Fruit fly (Drosophila melanogaster) whole organism, pupa: ENCODE data around the gene Atx-1.
A peak's percentile ranks its signal among the peaks of the same experiment; 100 is the strongest.

Experiments
- CG13204 ChIP-seq: fragments of 200-800 bp; sonication (Bioruptor generic); optimal IDR thresholded peaks from 2 replicates; lab custom pipeline; 2018; ENCODE audit warnings: missing biosample characterization, mild to moderate bottlenecking, missing genetic modification characterization, moderate library complexity
- CG14655 ChIP-seq: fragments of 200-800 bp; sonication (Bioruptor generic); optimal IDR thresholded peaks from 3 replicates; lab custom pipeline; 2017; ENCODE audit warnings: mild to moderate bottlenecking, missing biosample characterization, missing genetic modification reagents, missing genetic modification characterization
- CG17806 ChIP-seq: fragments of 200-800 bp; sonication (Bioruptor generic); optimal IDR thresholded peaks from 2 replicates; lab custom pipeline; 2018; ENCODE audit warnings: missing biosample characterization, mild to moderate bottlenecking, missing genetic modification characterization, moderate library complexity
- CG34367 ChIP-seq: fragments of 200-800 bp; sonication (Bioruptor generic); optimal IDR thresholded peaks from 2 replicates; lab custom pipeline; 2018; ENCODE audit warnings: missing biosample characterization, mild to moderate bottlenecking, missing genetic modification characterization
- CG4496 ChIP-seq: fragments of 200-800 bp; sonication (Bioruptor generic); IDR thresholded peaks from 3 replicates; pipeline ENCODE4 v1.3.6; 2022; ENCODE audit warnings: missing biosample characterization, missing genetic modification characterization
- CG8301 ChIP-seq: fragments of 200-800 bp; sonication (Bioruptor generic); optimal IDR thresholded peaks from 2 replicates; lab custom pipeline; 2018; ENCODE audit warnings: missing biosample characterization, mild to moderate bottlenecking, missing genetic modification characterization
- CG9948 ChIP-seq: fragments of 200-800 bp; sonication (Bioruptor generic); optimal IDR thresholded peaks from 2 replicates; lab custom pipeline; 2018; ENCODE audit warnings: missing biosample characterization, mild to moderate bottlenecking, missing genetic modification characterization, moderate library complexity
- Ets98B ChIP-seq: fragments of 200-800 bp; sonication (Bioruptor generic); IDR thresholded peaks from 2 replicates; pipeline ENCODE4 v1.3.6; 2022; ENCODE audit warnings: missing biosample characterization, missing genetic modification characterization
- Pif1B ChIP-seq: fragments of 200-800 bp; sonication (Bioruptor generic); optimal IDR thresholded peaks from 3 replicates; lab custom pipeline; 2016; ENCODE audit warnings: missing biosample characterization, missing genetic modification characterization
- fd96Ca ChIP-seq: fragments of 200-800 bp; sonication (Bioruptor generic); IDR thresholded peaks from 3 replicates; pipeline ENCODE4 v1.3.6; 2022; ENCODE audit warnings: missing biosample characterization, missing genetic modification characterization

DNA sequence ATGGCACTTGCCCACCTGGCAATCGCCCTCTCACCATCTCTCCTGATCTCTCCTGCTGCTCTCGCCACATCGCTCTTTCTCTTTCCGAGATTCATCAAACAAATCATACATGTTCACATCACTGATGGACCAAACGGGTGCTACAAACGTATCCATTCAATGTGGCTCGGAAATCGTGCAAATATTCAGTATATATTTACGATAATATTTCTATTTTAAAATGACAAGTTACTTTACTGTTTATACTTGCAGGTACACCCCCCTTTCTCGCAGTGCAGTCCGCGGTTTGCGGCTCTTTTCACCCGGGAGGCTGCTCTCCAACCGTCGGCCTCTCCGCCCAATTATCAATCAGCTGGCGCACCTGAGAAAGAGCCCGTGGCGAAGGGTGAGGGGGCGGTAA is 31.5 kb upstream of the Atx-1 start:
- TF ChIP-seq CG14655 (GFP tag; lab: Kevin White, UChicago) (no peak), CG9948 (peak; percentile 18), CG8301 (tag; lab: Kevin White, UChicago) (peak; percentile 80), CG34367 (tag; lab: Kevin White, UChicago) (peak; percentile 14), fd96Ca (GFP tag; lab: Robert Waterston, UW) (peak; percentile 93), Ets98B (peak; percentile 94), CG4496 (GFP tag; lab: Robert Waterston, UW) (peak; percentile 93), Pif1B (GFP tag; lab: Kevin White, UChicago) (no peak), CG13204 (GFP tag; lab: Kevin White, UChicago) (no peak), CG17806 (peak; percentile 45)
